Worm (Caenorhabditis elegans): Measurements from ENCODE around the gene K08D9.4.
A peak's percentile ranks its signal among the peaks of the same experiment; 100 is the strongest.

The K08D9.4 gene

DNA sequence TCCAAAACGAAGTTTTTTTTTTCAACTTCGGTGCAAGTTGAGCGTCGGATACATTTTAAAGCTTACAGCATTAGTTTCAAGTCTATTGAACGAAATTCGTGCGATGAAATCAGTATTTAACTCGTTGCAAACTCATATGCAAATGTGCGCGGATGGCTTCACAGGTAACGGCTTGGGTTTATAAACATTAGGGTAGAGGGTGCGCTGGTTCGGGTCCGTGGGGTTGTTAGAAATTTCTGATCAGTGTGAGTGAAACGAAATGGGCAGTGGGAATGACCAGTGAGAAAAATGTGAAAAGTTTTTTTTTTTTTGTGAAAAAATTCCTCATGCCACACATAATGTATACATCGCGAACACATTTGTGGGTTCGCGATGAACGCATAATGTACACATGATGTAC lies 37.1 kb downstream of the K08D9.4 start:
- TF ChIP-seq sox-4 (tag; optimal IDR thresholded peaks at IDR 0.05) (no peak), lir-3 (tag; optimal IDR thresholded peaks at IDR 0.05; ENCODE audit: poor library complexity) (no peak), C34B4.2 (tag; optimal IDR thresholded peaks at IDR 0.05) (no peak), lsy-2 (tag; optimal IDR thresholded peaks at IDR 0.05) (no peak), ceh-8 (GFP tag; optimal IDR thresholded peaks at IDR 0.05) (no peak), nhr-19 (GFP tag; conservative IDR thresholded peaks at IDR 0.05) (no peak), nhr-28 (tag; optimal IDR thresholded peaks at IDR 0.05) (no peak), nhr-84 (tag; optimal IDR thresholded peaks at IDR 0.05) (no peak), lin-14 (GFP tag; optimal IDR thresholded peaks at IDR 0.05) (no peak), nhr-47 (tag; optimal IDR thresholded peaks at IDR 0.05) (no peak), ets-5 (GFP tag; IDR thresholded peaks at IDR 0.05) (no peak), alr-1 (tag; optimal IDR thresholded peaks at IDR 0.05; ENCODE audit: borderline replicate concordance) (no peak), fkh-8 (tag; optimal IDR thresholded peaks at IDR 0.05) (no peak), tbx-2 (tag; optimal IDR thresholded peaks at IDR 0.05) (no peak), blmp-1 (tag; optimal IDR thresholded peaks at IDR 0.05) (no peak), xbp-1 (tag; optimal IDR thresholded peaks at IDR 0.05) (no peak)

ce11 chrV:3162299-3162698 lies 37.9 kb downstream of the K08D9.4 start:
- no peak for TF ChIP-seq ceh-90 (tag; optimal IDR thresholded peaks at IDR 0.05)
- TF ChIP-seq unc-30 (tag; optimal IDR thresholded peaks at IDR 0.05): no peak
- no peak for TF ChIP-seq mab-9 (GFP tag; IDR thresholded peaks at IDR 0.05)
- no peak for TF ChIP-seq efl-1 (optimal IDR thresholded peaks at IDR 0.05)
- no peak for TF ChIP-seq efl-1 (GFP tag; optimal IDR thresholded peaks at IDR 0.05 in 1 of 2)
- TF ChIP-seq Y116A8C.19 (tag; optimal IDR thresholded peaks at IDR 0.05; ENCODE audit: borderline replicate concordance): no peak
- no peak for TF ChIP-seq ztf-4 (tag; optimal IDR thresholded peaks at IDR 0.05)
- no peak for TF ChIP-seq dsc-1 (tag; optimal IDR thresholded peaks at IDR 0.05)
- TF ChIP-seq tbx-2 (tag; optimal IDR thresholded peaks at IDR 0.05): no peak
- TF ChIP-seq sox-4 (tag; optimal IDR thresholded peaks at IDR 0.05): no peak

DNA sequence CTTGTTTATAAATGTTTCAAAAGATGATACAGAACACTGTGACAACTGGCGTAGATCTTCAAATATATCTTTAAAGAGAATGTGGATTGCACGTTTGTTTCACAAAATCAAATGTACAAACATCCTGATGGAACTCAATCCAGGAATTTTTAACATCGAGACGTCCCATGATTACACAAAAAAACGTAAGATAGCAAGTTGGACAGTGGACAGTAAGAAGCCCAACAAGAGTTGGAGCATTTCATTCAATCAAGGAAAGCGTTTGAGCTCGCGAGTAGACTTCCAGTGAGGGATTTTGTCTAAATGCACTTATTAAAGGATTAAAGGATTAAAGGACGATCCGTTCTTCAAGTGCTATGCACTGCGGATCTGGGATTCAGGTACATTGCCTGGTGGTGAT lies 41.0 kb downstream of the K08D9.4 start, which contains the start of gene C36C5.12:
TSS of gene C36C5.12 (minus strand) at position 101 of the 400 bp plus-strand sequence.
- TF ChIP-seq mdl-1 (tag; optimal IDR thresholded peaks at IDR 0.05) (no peak), efl-1 (optimal IDR thresholded peaks at IDR 0.05) (no peak), efl-1 (GFP tag; optimal IDR thresholded peaks at IDR 0.05 in 1 of 2) (peak in 1 of 2 experiments; percentile 29)

DNA sequence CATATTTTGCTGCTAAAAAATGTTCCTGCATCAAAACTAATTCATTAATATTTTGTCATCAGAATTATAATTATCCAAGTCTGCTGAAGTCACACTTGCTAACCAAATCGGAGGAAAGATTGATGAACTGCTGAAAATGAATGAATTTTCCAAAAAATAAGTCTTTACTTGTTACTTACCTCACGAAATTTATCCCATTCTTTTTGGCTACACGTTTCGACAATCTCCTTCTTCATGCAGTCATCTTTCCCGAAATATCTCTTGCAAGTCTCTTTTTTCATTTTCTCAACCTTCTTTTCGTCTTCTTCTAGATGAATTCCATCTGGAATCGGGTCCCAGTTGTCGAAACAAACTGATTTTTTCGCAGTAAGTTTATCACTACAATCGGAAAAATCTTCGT lies 41.8 kb downstream of the K08D9.4 start:
- TF ChIP-seq lin-35 (GFP tag; optimal IDR thresholded peaks at IDR 0.05) (no peak), nhr-28 (tag; optimal IDR thresholded peaks at IDR 0.05) (no peak)

DNA sequence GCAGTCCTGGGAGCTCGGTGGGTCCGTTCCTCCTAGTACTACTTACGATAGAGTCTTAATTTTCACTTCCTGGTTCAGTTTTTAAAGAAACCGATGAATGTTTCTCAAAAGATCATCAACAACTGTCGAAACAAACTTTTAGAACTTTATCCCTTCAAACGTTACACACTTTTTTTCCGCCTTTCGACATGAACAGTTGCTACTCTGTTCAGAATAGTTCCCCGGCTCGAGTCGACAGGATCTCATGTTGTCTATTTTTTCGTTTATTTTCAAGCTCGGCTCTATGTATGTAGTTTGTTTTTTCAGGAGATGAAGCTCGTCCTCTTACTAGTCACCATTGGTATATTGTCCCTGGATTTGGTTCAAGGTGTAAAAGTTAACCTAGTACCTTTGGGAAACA lies 43.4 kb downstream of the K08D9.4 start, which contains the start of gene exh-1:
TSS of gene exh-1 (plus strand) at position 301 of the 400 bp plus-strand sequence.
- no peak for TF ChIP-seq mef-2 (tag; optimal IDR thresholded peaks at IDR 0.05)
- TF ChIP-seq nhr-12 (tag; optimal IDR thresholded peaks at IDR 0.05): no peak
- TF ChIP-seq ces-1 (GFP tag; optimal IDR thresholded peaks at IDR 0.05): no peak
- no peak for TF ChIP-seq zip-4 (GFP tag; optimal IDR thresholded peaks at IDR 0.05)
- TF ChIP-seq mdl-1 (tag; optimal IDR thresholded peaks at IDR 0.05): no peak
- TF ChIP-seq unc-30 (tag; optimal IDR thresholded peaks at IDR 0.05): no peak
- TF ChIP-seq dpl-1 (GFP tag; optimal IDR thresholded peaks at IDR 0.05): no peak
- TF ChIP-seq ama-1 (optimal IDR thresholded peaks at IDR 0.05): no peak
- TF ChIP-seq mab-9 (GFP tag; IDR thresholded peaks at IDR 0.05): no peak

- no peak for TF ChIP-seq nhr-20 (tag; optimal IDR thresholded peaks at IDR 0.05)
- no peak for TF ChIP-seq tbx-2 (tag; optimal IDR thresholded peaks at IDR 0.05)
- no peak for TF ChIP-seq ztf-4 (tag; optimal IDR thresholded peaks at IDR 0.05)
- TF ChIP-seq unc-98 (GFP tag; IDR thresholded peaks at IDR 0.05): no peak
- no peak for TF ChIP-seq vab-15 (tag; optimal IDR thresholded peaks at IDR 0.05)
- no peak for TF ChIP-seq egl-27 (tag; optimal IDR thresholded peaks at IDR 0.05)
- TF ChIP-seq unc-130 (tag; optimal IDR thresholded peaks at IDR 0.05): no peak
- no peak for TF ChIP-seq dpl-1 (GFP tag; optimal IDR thresholded peaks at IDR 0.05)
- TF ChIP-seq nhr-76 (tag; optimal IDR thresholded peaks at IDR 0.05): no peak
- TF ChIP-seq nhr-77 (tag; optimal IDR thresholded peaks at IDR 0.05): no peak
- no peak for TF ChIP-seq nhr-237 (tag; optimal IDR thresholded peaks at IDR 0.05)
- no peak for TF ChIP-seq ceh-8 (GFP tag; optimal IDR thresholded peaks at IDR 0.05)
Observed at ce11 chrV:3155072-3155471, 45.2 kb downstream of the K08D9.4 start, which contains the start of gene srab-7. Gene srab-7, minus strand, starts transcription at chrV:3155172.

Data from whole organism, L1 larva.